Fruit fly (Drosophila melanogaster): ENCODE measurements around the gene CG3285.

CG3285 gene

dm6 chr2L:3338566-3339215 lies 8.0 kb downstream of the CG3285 start (continued):
- TF ChIP-seq btn (GFP tag; optimal IDR thresholded peaks at IDR 0.05) = peak; percentile 76
- peak; percentile 74 for TF ChIP-seq CG12942 (GFP tag; optimal IDR thresholded peaks at IDR 0.05)
- TF ChIP-seq CG17361 (GFP tag; IDR thresholded peaks at IDR 0.05) = peak; percentile 88; the same call in 2 of the 3 replicates
- TF ChIP-seq crc (GFP tag; optimal IDR thresholded peaks at IDR 0.05) = peak; percentile 82
- TF ChIP-seq br (optimal IDR thresholded peaks at IDR 0.05) = no peak
- no peak for TF ChIP-seq CG11560 (tag; IDR thresholded peaks at IDR 0.05)
- peak; percentile 24 for TF ChIP-seq Sry-β (GFP tag; optimal IDR thresholded peaks at IDR 0.05)
- peak; percentile 70 for TF ChIP-seq Bdp1 (GFP tag; optimal IDR thresholded peaks at IDR 0.05)
- no peak for TF ChIP-seq CG4328 (GFP tag; optimal IDR thresholded peaks at IDR 0.05)
- TF ChIP-seq slbo (GFP tag; IDR thresholded peaks at IDR 0.05) = no peak
- no peak for TF ChIP-seq MBD-R2 (GFP tag; IDR thresholded peaks at IDR 0.05)
- TF ChIP-seq CG12104 (GFP tag; optimal IDR thresholded peaks at IDR 0.05) = peak; percentile 26
- TF ChIP-seq CG12659 (GFP tag; optimal IDR thresholded peaks at IDR 0.05) = peak; percentile 32
- TF ChIP-seq CG6791 (GFP tag; IDR thresholded peaks at IDR 0.05; ENCODE audit: partially characterized antibody) = no peak
- TF ChIP-seq CoRest (tag; optimal IDR thresholded peaks at IDR 0.05) = peak; percentile 73
- peak; percentile 92 for TF ChIP-seq az2 (GFP tag; optimal IDR thresholded peaks at IDR 0.05)
- peak; percentile 65 for TF ChIP-seq Nf-YA (GFP tag; IDR thresholded peaks at IDR 0.05)
- TF ChIP-seq sc (optimal IDR thresholded peaks at IDR 0.05) = no peak
- peak; percentile 90 for TF ChIP-seq sc (GFP tag; optimal IDR thresholded peaks at IDR 0.05)
- TF ChIP-seq Bteb2 (GFP tag; optimal IDR thresholded peaks at IDR 0.05) = peak; percentile 15
- TF ChIP-seq CG10543 (GFP tag; optimal IDR thresholded peaks at IDR 0.05) = no peak
- no peak for TF ChIP-seq zfh2 (GFP tag; optimal IDR thresholded peaks at IDR 0.05)
- TF ChIP-seq Drgx (GFP tag; IDR thresholded peaks at IDR 0.05) = peak; percentile 87
- no peak for TF ChIP-seq insv (GFP tag; optimal IDR thresholded peaks at IDR 0.05)
- TF ChIP-seq ewg (GFP tag; optimal IDR thresholded peaks at IDR 0.05) = peak; percentile 89
- TF ChIP-seq H2.0 (GFP tag; IDR thresholded peaks at IDR 0.05) = peak; percentile 65
- TF ChIP-seq cg (GFP tag; optimal IDR thresholded peaks at IDR 0.05) = peak; percentile 75
- TF ChIP-seq CG11093 (GFP tag; IDR thresholded peaks at IDR 0.05) = peak; percentile 83
- no peak for TF ChIP-seq CG42726 (GFP tag; IDR thresholded peaks at IDR 0.05; ENCODE audit: partially characterized antibody)
- peak; percentile 85 for TF ChIP-seq otp (GFP tag; IDR thresholded peaks at IDR 0.05)
- no peak for TF ChIP-seq Oaz (GFP tag; IDR thresholded peaks at IDR 0.05)
- no peak for TF ChIP-seq Deaf1 (tag; optimal IDR thresholded peaks at IDR 0.05)
- TF ChIP-seq ttk (GFP tag; IDR thresholded peaks at IDR 0.05) = peak; percentile 79
- no peak for TF ChIP-seq CG15011 (GFP tag; optimal IDR thresholded peaks at IDR 0.05)
- TF ChIP-seq run (tag; optimal IDR thresholded peaks at IDR 0.05) = peak; percentile 40
- TF ChIP-seq CG7271 (tag; optimal IDR thresholded peaks at IDR 0.05) = peak; percentile 7
- TF ChIP-seq dm (GFP tag; optimal IDR thresholded peaks at IDR 0.05) = peak; percentile 66
- TF ChIP-seq CG4707 (GFP tag; optimal IDR thresholded peaks at IDR 0.05) = peak; percentile 32
- TF ChIP-seq Dref (GFP tag; IDR thresholded peaks at IDR 0.05) = no peak
- TF ChIP-seq CG17385 (GFP tag; optimal IDR thresholded peaks at IDR 0.05) = peak; percentile 66
- peak; percentile 68 for TF ChIP-seq kay (GFP tag; optimal IDR thresholded peaks at IDR 0.05)
- no peak for TF ChIP-seq hkb (optimal IDR thresholded peaks at IDR 0.05)
- peak; percentile 55; the same call in 1 of the 2 replicates for TF ChIP-seq hkb (GFP tag; IDR thresholded peaks at IDR 0.05)
- peak; percentile 45 for TF ChIP-seq CG11723 (GFP tag; optimal IDR thresholded peaks at IDR 0.05)
- TF ChIP-seq CG3281 (GFP tag; optimal IDR thresholded peaks at IDR 0.05) = no peak
- no peak for TF ChIP-seq corto (GFP tag; optimal IDR thresholded peaks at IDR 0.05)
- TF ChIP-seq CG5953 (GFP tag; IDR thresholded peaks at IDR 0.05) = peak; percentile 67
- peak; percentile 88 for TF ChIP-seq pum (GFP tag; optimal IDR thresholded peaks at IDR 0.05)
- peak; percentile 30 for TF ChIP-seq CG1233 (GFP tag; optimal IDR thresholded peaks at IDR 0.05)
- TF ChIP-seq C15 (GFP tag; IDR thresholded peaks at IDR 0.05) = no peak
- peak; percentile 85 for TF ChIP-seq CG8924 (tag; optimal IDR thresholded peaks at IDR 0.05)

All from whole organism, embryonic.